Worm (Caenorhabditis elegans): Measurements from ENCODE around the gene Y26G10.5.

ce11 chrV:17683290-17683689 lies 17.3 kb downstream of the Y26G10.5 start:
- no peak for TF ChIP-seq lsy-2 (tag; optimal IDR thresholded peaks at IDR 0.05)
- no peak for TF ChIP-seq R02D3.7 (tag; optimal IDR thresholded peaks at IDR 0.05)
